Fruit fly (Drosophila melanogaster) whole organism, wandering third instar larva: ENCODE results near the gene Tsp33B.

Experiments used
- Dfd ChIP-seq: fragments of >200 bp; optimal IDR thresholded peaks from 2 replicates; lab custom pipeline; 2017; ENCODE audit warnings: missing biosample characterization, missing genetic modification characterization
- Jra ChIP-seq: sonication (Bioruptor generic); optimal IDR thresholded peaks from 2 replicates; lab custom pipeline; 2016; ENCODE audit warnings: missing biosample characterization, missing genetic modification characterization
- brk ChIP-seq: fragments of 200-800 bp; sonication (Bioruptor generic); optimal IDR thresholded peaks from 2 replicates; lab custom pipeline; 2016; ENCODE audit warnings: missing biosample characterization, mild to moderate bottlenecking, missing genetic modification characterization
- dl ChIP-seq, 2 experiments: fragments of 175-275, 200-275 bp in 1 of 2; fragments of 200-275 bp in 1 of 2; sonication (Bioruptor generic); optimal IDR thresholded peaks; lab custom pipeline; 2018; ENCODE audit warnings: mild to moderate bottlenecking in 2 of 2, missing biosample characterization in 2 of 2, missing genetic modification characterization in 2 of 2, moderate library complexity in 2 of 2; ENCODE audit not compliant: partially characterized antibody in 2 of 2, insufficient read depth in 1 of 2
- h ChIP-seq: fragments of 200-800 bp; sonication (Bioruptor generic); optimal IDR thresholded peaks from 3 replicates; lab custom pipeline; 2016; ENCODE audit warnings: missing biosample characterization, mild to moderate bottlenecking, missing genetic modification characterization
- psq ChIP-seq: fragments of 200-800 bp; sonication (Bioruptor generic); optimal IDR thresholded peaks from 3 replicates; lab custom pipeline; 2017; ENCODE audit warnings: missing biosample characterization, mild to moderate bottlenecking, missing genetic modification characterization, moderate library complexity
- sv ChIP-seq: fragments of 200-800 bp; sonication (Bioruptor generic); optimal IDR thresholded peaks from 3 replicates; lab custom pipeline; 2016; ENCODE audit warnings: missing biosample characterization, missing genetic modification characterization
- usp ChIP-seq: fragments of >200 bp; optimal IDR thresholded peaks from 2 replicates; lab custom pipeline; 2017; ENCODE audit warnings: missing biosample characterization, missing genetic modification characterization

- TF ChIP-seq Dfd (GFP tag; lab: Kevin White, UChicago): no peak
- no peak for TF ChIP-seq usp
- no peak for TF ChIP-seq sv
- no peak for TF ChIP-seq Jra (GFP tag; lab: Kevin White, UChicago)
- no peak for TF ChIP-seq psq (GFP tag; lab: Kevin White, UChicago)
- no peak for TF ChIP-seq brk (GFP tag; lab: Kevin White, UChicago)
- no peak for TF ChIP-seq h (GFP tag; lab: Kevin White, UChicago)
- no peak for TF ChIP-seq dl (GFP tag; optimal IDR thresholded peaks at IDR 0.05; lab: Kevin White, UChicago; ENCODE audit: insufficient read depth in 1 of 2, partially characterized antibody in 2 of 2)
These were observed 41.6 kb upstream of the Tsp33B start, which contains the start of gene CG45011 for dm6 chr2L:11833786-11834185.
